Worm (Caenorhabditis elegans): ENCODE data around the gene ssp-10.

ssp-10 gene

DNA sequence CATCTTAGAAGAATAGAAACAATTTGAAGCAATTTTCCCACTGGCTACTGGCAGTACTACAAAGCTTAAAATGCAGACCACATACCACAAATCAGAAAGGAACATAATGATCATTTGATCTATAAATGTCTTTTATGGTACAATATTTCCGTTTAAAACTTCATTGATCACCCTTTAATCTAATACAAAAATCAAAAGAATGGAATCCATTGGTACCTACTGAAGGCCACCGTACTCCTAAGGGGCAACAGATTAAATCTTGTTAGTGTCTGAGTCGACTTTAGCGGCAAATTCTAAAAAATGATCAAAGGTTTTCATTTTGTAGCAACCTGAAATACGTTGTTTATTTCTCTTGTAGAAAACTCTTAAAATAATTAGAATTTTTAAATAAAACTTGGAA lies 21.4 kb upstream of the ssp-10 start:
- TF ChIP-seq nhr-20 (tag; optimal IDR thresholded peaks at IDR 0.05) (peak; percentile 52), nhr-85 (tag) (peak; percentile 86), lsy-2 (tag; optimal IDR thresholded peaks at IDR 0.05) (peak in 1 of 2 experiments; percentile 29), ceh-82 (tag; optimal IDR thresholded peaks at IDR 0.05) (no peak), efl-1 (optimal IDR thresholded peaks at IDR 0.05) (no peak), efl-1 (GFP tag; optimal IDR thresholded peaks at IDR 0.05 in 1 of 2) (peak in 1 of 2 experiments; percentile 53)

ce11 chrIV:9869344-9869743 lies 18.5 kb upstream of the ssp-10 start:
- TF ChIP-seq tbx-2 (tag; optimal IDR thresholded peaks at IDR 0.05) (peak; percentile 45), sptf-1 (tag; optimal IDR thresholded peaks at IDR 0.05) (no peak), pqm-1 (tag; optimal IDR thresholded peaks at IDR 0.05) (no peak), ztf-4 (tag; optimal IDR thresholded peaks at IDR 0.05) (no peak), nhr-47 (tag; optimal IDR thresholded peaks at IDR 0.05) (no peak), fos-1 (tag; optimal IDR thresholded peaks at IDR 0.05) (no peak), lin-35 (GFP tag; optimal IDR thresholded peaks at IDR 0.05) (no peak), lin-14 (GFP tag; optimal IDR thresholded peaks at IDR 0.05) (peak; percentile 31), efl-3 (GFP tag; optimal IDR thresholded peaks at IDR 0.05) (no peak), vab-15 (tag; optimal IDR thresholded peaks at IDR 0.05) (no peak), nhr-90 (tag; optimal IDR thresholded peaks at IDR 0.05; ENCODE audit: poor library complexity) (no peak), aha-1 (tag; optimal IDR thresholded peaks at IDR 0.05) (no peak), nhr-71 (tag; optimal IDR thresholded peaks at IDR 0.05) (no peak), lsy-2 (tag; optimal IDR thresholded peaks at IDR 0.05) (no peak), nhr-12 (tag; optimal IDR thresholded peaks at IDR 0.05) (no peak), nhr-20 (tag; optimal IDR thresholded peaks at IDR 0.05) (no peak), nhr-77 (tag; optimal IDR thresholded peaks at IDR 0.05) (peak; percentile 16), jun-1 (tag; optimal IDR thresholded peaks at IDR 0.05) (no peak)

DNA sequence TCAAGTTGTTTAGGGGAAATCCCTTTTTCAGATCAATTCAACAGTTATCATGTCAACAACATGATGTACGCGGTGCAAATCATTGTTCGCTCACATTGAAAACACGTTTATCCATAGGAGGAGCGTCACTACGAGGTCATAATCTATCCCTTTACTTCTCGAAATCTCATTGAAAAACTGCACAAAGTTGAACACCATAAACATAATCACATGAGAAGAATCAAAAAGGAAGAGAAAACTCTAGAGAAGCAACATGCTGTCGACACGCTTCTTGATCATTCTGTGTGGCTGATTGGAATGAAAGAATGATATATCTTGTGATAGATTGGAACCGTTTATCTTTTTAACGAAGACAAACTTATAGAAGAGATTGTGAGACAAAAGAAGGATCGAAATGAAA lies 17.1 kb upstream of the ssp-10 start:
- TF ChIP-seq grh-1 (GFP tag; IDR thresholded peaks at IDR 0.05) = peak; percentile 83
- peak; percentile 94 for TF ChIP-seq blmp-1 (tag; optimal IDR thresholded peaks at IDR 0.05)
- peak; percentile 44 for TF ChIP-seq C16A3.4 (tag; optimal IDR thresholded peaks at IDR 0.05)
- TF ChIP-seq lsy-2 (tag; optimal IDR thresholded peaks at IDR 0.05) = peak; percentile 61 to 74
- peak; percentile 93 for TF ChIP-seq nhr-71 (tag; optimal IDR thresholded peaks at IDR 0.05)
- no peak for TF ChIP-seq unc-86 (tag; optimal IDR thresholded peaks at IDR 0.05)
- TF ChIP-seq lin-39 (tag; optimal IDR thresholded peaks at IDR 0.05) = no peak
- peak; percentile 87 for TF ChIP-seq nhr-19 (GFP tag; conservative IDR thresholded peaks at IDR 0.05)
- peak; percentile 56 for TF ChIP-seq lir-3 (tag; optimal IDR thresholded peaks at IDR 0.05; ENCODE audit: poor library complexity)
- TF ChIP-seq unc-98 (GFP tag; IDR thresholded peaks at IDR 0.05) = no peak
- TF ChIP-seq snu-23 (GFP tag; optimal IDR thresholded peaks at IDR 0.05) = peak; percentile 86
- TF ChIP-seq ztf-4 (tag; optimal IDR thresholded peaks at IDR 0.05) = peak; percentile 62
- peak; percentile 53 for TF ChIP-seq mep-1 (tag; optimal IDR thresholded peaks at IDR 0.05)
- peak in 1 of 2 experiments; percentile 74 for TF ChIP-seq lin-35 (GFP tag; optimal IDR thresholded peaks at IDR 0.05)
- TF ChIP-seq nhr-47 (tag; optimal IDR thresholded peaks at IDR 0.05) = peak; percentile 71
- TF ChIP-seq nhr-90 (tag; optimal IDR thresholded peaks at IDR 0.05; ENCODE audit: poor library complexity) = peak; percentile 87
- peak in 1 of 3 experiments; percentile 28 for TF ChIP-seq dpl-1 (GFP tag; optimal IDR thresholded peaks at IDR 0.05)
- TF ChIP-seq nhr-85 (tag) = peak; percentile 98
- peak; percentile 36 for TF ChIP-seq lin-13 (GFP tag; optimal IDR thresholded peaks at IDR 0.05)
- TF ChIP-seq ceh-8 (GFP tag; optimal IDR thresholded peaks at IDR 0.05) = no peak
- 0 out of 2 replicates have a peak, but pooled peaks have one; percentile 21 for TF ChIP-seq ceh-88 (GFP tag; IDR thresholded peaks at IDR 0.05)
- TF ChIP-seq elt-3 (tag; optimal IDR thresholded peaks at IDR 0.05) = peak in 5 of 6 experiments; percentile 56 to 98 (median 67)
- peak; percentile 96 for TF ChIP-seq nhr-20 (tag; optimal IDR thresholded peaks at IDR 0.05)
- peak; percentile 84 for TF ChIP-seq tbx-2 (tag; optimal IDR thresholded peaks at IDR 0.05)
- no peak for TF ChIP-seq isw-1 (GFP tag; IDR thresholded peaks at IDR 0.05)
- TF ChIP-seq mdl-1 (tag; optimal IDR thresholded peaks at IDR 0.05) = peak in 1 of 2 experiments; percentile 64
- TF ChIP-seq efl-1 (optimal IDR thresholded peaks at IDR 0.05) = peak in 1 of 2 experiments; percentile 17
- TF ChIP-seq efl-1 (GFP tag; optimal IDR thresholded peaks at IDR 0.05 in 1 of 2) = peak in 1 of 2 experiments; percentile 94
- TF ChIP-seq unc-62 (GFP tag; optimal IDR thresholded peaks at IDR 0.05) = no peak
- TF ChIP-seq lin-14 (GFP tag; optimal IDR thresholded peaks at IDR 0.05) = peak; percentile 84
- TF ChIP-seq unc-130 (tag; optimal IDR thresholded peaks at IDR 0.05) = peak; percentile 89
